Worm (Caenorhabditis elegans) whole organism, L1 larva: ENCODE measurements around the gene srbc-77.

Source experiments
- C34B4.2 ChIP-seq: sonication (generic microtip); optimal IDR thresholded peaks from 2 replicates; lab custom pipeline; 2017; ENCODE audit warnings: mild to moderate bottlenecking, missing genetic modification characterization, missing compliant biosample characterization
- aha-1 ChIP-seq: fragments of 150-350 bp; optimal IDR thresholded peaks from 2 replicates; lab custom pipeline; 2014; ENCODE audit warnings: missing biosample characterization, missing genetic modification characterization
- lin-13 ChIP-seq: fragments of 150-350 bp; optimal IDR thresholded peaks from 2 replicates; lab custom pipeline; 2014; ENCODE audit warnings: missing biosample characterization, missing genetic modification reagents, missing genetic modification characterization
- nhr-11 ChIP-seq: fragments of 150-350 bp; optimal IDR thresholded peaks from 2 replicates; lab custom pipeline; 2014; ENCODE audit warnings: missing biosample characterization, missing genetic modification characterization
- nhr-237 ChIP-seq: fragments of 150-350 bp; optimal IDR thresholded peaks from 2 replicates; lab custom pipeline; 2014; ENCODE audit warnings: missing biosample characterization, missing genetic modification characterization
- nhr-77 ChIP-seq: fragments of 150-350 bp; optimal IDR thresholded peaks from 2 replicates; lab custom pipeline; 2014; ENCODE audit warnings: missing biosample characterization, missing genetic modification characterization
- pqm-1 ChIP-seq: sonication (generic microtip); optimal IDR thresholded peaks from 3 replicates; lab custom pipeline; 2017; ENCODE audit warnings: missing biosample characterization, missing genetic modification characterization
- skn-1 ChIP-seq: fragments of 150-350 bp; optimal IDR thresholded peaks from 2 replicates; lab custom pipeline; 2014; ENCODE audit warnings: missing biosample characterization, missing genetic modification characterization
- snpc-4 ChIP-seq: fragments of 150-350 bp; optimal IDR thresholded peaks from 2 replicates; lab custom pipeline; 2014; ENCODE audit warnings: missing biosample characterization, missing genetic modification characterization
- sox-4 ChIP-seq: sonication (generic microtip); optimal IDR thresholded peaks from 2 replicates; lab custom pipeline; 2016; ENCODE audit warnings: missing genetic modification characterization, missing compliant biosample characterization
- xbp-1 ChIP-seq: sonication (generic microtip); optimal IDR thresholded peaks from 2 replicates; lab custom pipeline; 2016; ENCODE audit warnings: missing genetic modification characterization, missing compliant biosample characterization

DNA sequence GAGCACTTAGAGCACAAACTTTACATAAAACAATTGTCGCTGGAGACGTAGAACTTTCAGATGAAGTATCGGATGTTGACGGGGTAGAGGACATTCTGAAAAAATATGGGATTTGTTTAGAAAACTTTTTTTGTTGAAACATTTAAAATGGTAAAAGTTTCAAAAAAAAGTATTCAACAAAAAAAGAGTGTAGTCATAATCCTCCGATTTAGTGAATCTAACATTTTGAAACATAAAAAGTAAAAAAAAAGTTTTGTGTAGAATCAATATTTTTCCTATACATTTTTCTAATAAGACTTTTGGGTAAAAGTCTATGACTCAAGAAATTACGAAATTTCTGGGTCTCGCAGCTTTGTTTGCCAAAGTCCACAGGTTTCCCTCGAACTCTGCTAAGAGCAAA, 33.3 kb upstream of the srbc-77 start, which contains the start of gene nhr-213:
- TF ChIP-seq lin-13 (GFP tag; lab: Kevin White, UChicago) (no peak), sox-4 (no peak), pqm-1 (tag; lab: Kevin White, UChicago) (no peak), nhr-11 (tag; lab: Kevin White, UChicago) (no peak), nhr-237 (tag; lab: Kevin White, UChicago) (no peak), snpc-4 (tag; lab: Kevin White, UChicago) (no peak), nhr-77 (no peak), aha-1 (no peak), xbp-1 (tag; lab: Kevin White, UChicago) (no peak), skn-1 (tag; lab: Kevin White, UChicago) (no peak), C34B4.2 (tag; lab: Kevin White, UChicago) (no peak)
